Fruit fly (Drosophila melanogaster): ENCODE measurements around the gene Pgam5.

The Pgam5 gene

dm6 chrX:1877107-1877736, 3.9 kb upstream of the Pgam5 start, which contains the start of the genes CG14817 and CG14805 (continued):
- TF ChIP-seq CG6792 (GFP tag; optimal IDR thresholded peaks at IDR 0.05) = peak; percentile 40
- TF ChIP-seq CG34406 (GFP tag; optimal IDR thresholded peaks at IDR 0.05) = peak; percentile 71
- TF ChIP-seq dsx (GFP tag; optimal IDR thresholded peaks at IDR 0.05; ENCODE audit: poor library complexity, severe bottlenecking) = peak; percentile 68
- peak; percentile 61 for TF ChIP-seq CG16779 (tag; optimal IDR thresholded peaks at IDR 0.05)
- TF ChIP-seq Smox (GFP tag; optimal IDR thresholded peaks at IDR 0.05) = no peak
- no peak for TF ChIP-seq Blimp-1 (GFP tag; optimal IDR thresholded peaks at IDR 0.05)
- peak; percentile 68 for TF ChIP-seq esn (GFP tag; optimal IDR thresholded peaks at IDR 0.05)

dm6 chrX:1868586-1869111, 4.7 kb downstream of the Pgam5 start, which contains the start of the genes CG14803 and Pex5:
TSS of gene CG14803 (plus strand) at chrX:1868870.
TSS of gene Pex5 (minus strand) at chrX:1869061.
- TF ChIP-seq Eip78C (GFP tag) = peak; percentile 26
- no peak for TF ChIP-seq vri (GFP tag; optimal IDR thresholded peaks at IDR 0.05)
- no peak for TF ChIP-seq CG11762 (GFP tag; optimal IDR thresholded peaks at IDR 0.05; ENCODE audit: insufficient read depth)
- peak; percentile 92 for TF ChIP-seq svp (GFP tag)
- peak; percentile 20 for TF ChIP-seq esn (GFP tag; optimal IDR thresholded peaks at IDR 0.05)

DNA sequence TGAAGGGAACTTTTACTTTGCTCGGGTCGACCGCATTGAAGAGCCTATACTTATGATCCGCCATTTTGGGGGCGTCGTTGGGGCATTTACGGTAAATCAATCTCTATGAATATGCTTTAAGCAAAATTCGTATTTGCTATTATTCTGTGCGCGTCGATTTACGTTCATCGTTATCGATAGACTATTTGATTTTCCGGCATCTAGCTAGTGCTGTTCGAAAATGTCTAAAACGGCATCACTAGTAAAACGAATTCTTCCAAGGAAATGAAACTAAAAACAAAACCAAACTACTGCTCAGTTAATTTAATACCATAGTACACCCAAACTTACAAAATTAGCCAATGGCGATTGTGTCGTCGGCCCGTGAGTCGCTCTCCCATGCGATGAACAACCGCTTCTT, 7.7 kb downstream of the Pgam5 start, which contains the start of the genes Gcna and MED18:
Gene Gcna, minus strand, starts transcription at position 163 of the 400 bp plus-strand sequence.
Gene MED18, plus strand, starts transcription at position 237 of the 400 bp plus-strand sequence.
- TF ChIP-seq CG6163 (GFP tag; IDR thresholded peaks at IDR 0.05) (no peak), CG11294 (GFP tag; IDR thresholded peaks at IDR 0.05) (no peak), CG8319 (GFP tag; optimal IDR thresholded peaks at IDR 0.05) (no peak), Ets96B (tag; optimal IDR thresholded peaks at IDR 0.05) (no peak), Eip93F (GFP tag; optimal IDR thresholded peaks at IDR 0.05) (no peak), Blimp-1 (GFP tag; optimal IDR thresholded peaks at IDR 0.05) (no peak), CG3919 (GFP tag; optimal IDR thresholded peaks at IDR 0.05) (no peak), pdm3 (GFP tag; optimal IDR thresholded peaks at IDR 0.05) (no peak), CG7368 (GFP tag; optimal IDR thresholded peaks at IDR 0.05) (no peak), Met (GFP tag; optimal IDR thresholded peaks at IDR 0.05) (no peak), CG15336 (GFP tag; IDR thresholded peaks at IDR 0.05) (no peak)

- TF ChIP-seq pdm3 (GFP tag; optimal IDR thresholded peaks at IDR 0.05) (no peak), CG9139 (GFP tag; optimal IDR thresholded peaks at IDR 0.05) (no peak), CG4318 (GFP tag; optimal IDR thresholded peaks at IDR 0.05) (no peak), CG10669 (GFP tag; optimal IDR thresholded peaks at IDR 0.05) (no peak), CG8632 (GFP tag; optimal IDR thresholded peaks at IDR 0.05) (peak; percentile 85), fd59A (GFP tag; optimal IDR thresholded peaks at IDR 0.05) (peak; percentile 74), fd85E (GFP tag; optimal IDR thresholded peaks at IDR 0.05) (no peak), CG6163 (GFP tag; IDR thresholded peaks at IDR 0.05) (peak; percentile 82), Eip78C (GFP tag) (peak; percentile 97), CG32006 (GFP tag; optimal IDR thresholded peaks at IDR 0.05) (peak; percentile 87), fkh (GFP tag; optimal IDR thresholded peaks at IDR 0.05) (no peak), dsx (GFP tag; optimal IDR thresholded peaks at IDR 0.05; ENCODE audit: poor library complexity, severe bottlenecking) (peak; percentile 59), OdsH (GFP tag; optimal IDR thresholded peaks at IDR 0.05) (no peak), lz (GFP tag; optimal IDR thresholded peaks at IDR 0.05) (peak; percentile 91), CG34406 (GFP tag; optimal IDR thresholded peaks at IDR 0.05) (peak; percentile 83), Gug (GFP tag; IDR thresholded peaks at IDR 0.05) (peak; percentile 77), Lpt (GFP tag; optimal IDR thresholded peaks at IDR 0.05) (peak; percentile 77), CG6792 (GFP tag; optimal IDR thresholded peaks at IDR 0.05) (peak; percentile 88), CG6276 (GFP tag; optimal IDR thresholded peaks at IDR 0.05) (no peak), CG6808 (GFP tag; optimal IDR thresholded peaks at IDR 0.05) (no peak), CG11762 (GFP tag; optimal IDR thresholded peaks at IDR 0.05; ENCODE audit: insufficient read depth) (peak; percentile 70), ss (GFP tag; optimal IDR thresholded peaks at IDR 0.05) (peak in 1 of 2 experiments; percentile 80), CG31627 (GFP tag; optimal IDR thresholded peaks at IDR 0.05) (peak; percentile 92), svp (GFP tag) (peak; percentile 92), dac (GFP tag; optimal IDR thresholded peaks at IDR 0.05) (no peak), CG3919 (GFP tag; optimal IDR thresholded peaks at IDR 0.05) (peak; percentile 87), Hr4 (GFP tag; optimal IDR thresholded peaks at IDR 0.05) (no peak), CG11294 (GFP tag; IDR thresholded peaks at IDR 0.05) (peak; percentile 72), Met (GFP tag; optimal IDR thresholded peaks at IDR 0.05) (no peak), acj6 (GFP tag; optimal IDR thresholded peaks at IDR 0.05) (no peak), CG6854 (GFP tag; optimal IDR thresholded peaks at IDR 0.05) (peak; percentile 16)
Observed at dm6 chrX:1861620-1862184, 11.7 kb downstream of the Pgam5 start, which contains the start of gene deltaCOP. TSS of gene deltaCOP (minus strand) at chrX:1861790.

All from whole organism, prepupa.